Fruit fly (Drosophila melanogaster) Kc167 (cell line): ENCODE measurements around the gene CG7457.

ENCODE experiments used
- Myc ChIP-seq: fragments of >200 bp; optimal IDR thresholded peaks from 2 replicates; lab custom pipeline; 2017; ENCODE audit warnings: missing external identifiers
- Sin3A ChIP-seq: fragments of >200 bp; optimal IDR thresholded peaks from 2 replicates; lab custom pipeline; 2018; ENCODE audit warnings: missing external identifiers
- h ChIP-seq: fragments of >200 bp; optimal IDR thresholded peaks from 3 replicates; lab custom pipeline; 2018; ENCODE audit warnings: missing external identifiers
- insv ChIP-seq: fragments of >200 bp; optimal IDR thresholded peaks from 3 replicates; lab custom pipeline; 2018; ENCODE audit warnings: missing external identifiers
- psq ChIP-seq: fragments of >200 bp; optimal IDR thresholded peaks from 2 replicates; lab custom pipeline; 2017; ENCODE audit warnings: missing external identifiers
- ttk ChIP-seq: sonication (Bioruptor generic); optimal IDR thresholded peaks from 2 replicates; lab custom pipeline; 2017; ENCODE audit warnings: missing external identifiers

The CG7457 gene

DNA sequence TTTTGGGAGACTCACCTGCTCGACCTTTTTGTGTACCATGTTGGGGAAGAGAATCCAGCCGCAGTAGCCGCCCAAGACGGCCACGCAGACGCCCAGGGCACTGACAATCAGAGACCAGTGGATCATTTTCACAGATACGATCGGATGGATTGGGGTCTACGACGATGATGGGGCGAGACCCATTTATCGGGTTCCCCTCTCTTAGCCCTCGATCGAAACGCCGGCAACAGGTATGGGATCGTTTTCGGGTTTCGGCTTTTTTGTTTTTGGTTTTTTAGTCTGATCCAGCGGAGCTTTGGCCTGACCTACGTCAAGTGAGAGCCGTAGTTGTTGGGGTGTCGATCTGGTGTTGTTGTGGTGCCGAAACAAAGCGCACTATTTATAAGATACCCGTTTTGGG is 15.7 kb upstream of the CG7457 start:
- TF ChIP-seq Myc (lab: Kevin White, UChicago), result no peak
- TF ChIP-seq h (lab: Kevin White, UChicago), result no peak
- no peak for TF ChIP-seq ttk (lab: Kevin White, UChicago)
- TF ChIP-seq insv (lab: Kevin White, UChicago), result no peak
- TF ChIP-seq psq (lab: Kevin White, UChicago), result no peak
- no peak for TF ChIP-seq Sin3A (lab: Kevin White, UChicago)

DNA sequence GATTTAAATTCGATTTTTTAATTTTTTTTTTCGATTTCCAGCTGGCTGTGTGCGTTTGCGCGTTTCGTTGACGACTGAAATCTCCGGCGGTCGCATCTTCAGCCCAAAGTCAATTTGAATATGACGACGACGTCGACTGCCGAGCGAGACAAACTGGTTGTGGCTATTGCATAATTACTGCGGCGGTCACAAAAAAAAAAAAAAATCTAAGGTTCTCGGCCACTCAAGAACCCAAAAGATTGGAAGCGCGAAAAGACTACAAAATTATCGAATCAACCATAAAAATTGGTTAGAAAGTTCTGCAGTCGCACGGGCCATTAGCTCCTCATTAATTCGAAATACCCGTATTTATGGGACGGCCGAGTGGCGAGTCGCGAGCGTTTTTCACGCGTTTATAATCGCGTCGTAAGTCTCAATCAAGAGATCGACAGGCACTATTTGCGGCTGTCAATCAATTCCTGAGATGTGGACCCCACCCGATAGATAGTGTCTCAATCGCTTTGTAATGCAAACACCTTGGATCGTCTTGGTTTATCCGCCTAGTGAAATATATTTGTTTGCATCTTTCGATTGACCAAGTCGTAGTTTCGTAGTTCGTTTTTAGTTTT is 6.0 kb upstream of the CG7457 start, which contains the start of gene CG8492:
Gene CG8492, minus strand, starts transcription at position 51 of the 608 bp plus-strand sequence.
- TF ChIP-seq Sin3A (lab: Kevin White, UChicago), result no peak
- no peak for TF ChIP-seq h (lab: Kevin White, UChicago)
- TF ChIP-seq ttk (lab: Kevin White, UChicago), result no peak
- no peak for TF ChIP-seq psq (lab: Kevin White, UChicago)
- no peak for TF ChIP-seq insv (lab: Kevin White, UChicago)
- no peak for TF ChIP-seq Myc (lab: Kevin White, UChicago)

DNA sequence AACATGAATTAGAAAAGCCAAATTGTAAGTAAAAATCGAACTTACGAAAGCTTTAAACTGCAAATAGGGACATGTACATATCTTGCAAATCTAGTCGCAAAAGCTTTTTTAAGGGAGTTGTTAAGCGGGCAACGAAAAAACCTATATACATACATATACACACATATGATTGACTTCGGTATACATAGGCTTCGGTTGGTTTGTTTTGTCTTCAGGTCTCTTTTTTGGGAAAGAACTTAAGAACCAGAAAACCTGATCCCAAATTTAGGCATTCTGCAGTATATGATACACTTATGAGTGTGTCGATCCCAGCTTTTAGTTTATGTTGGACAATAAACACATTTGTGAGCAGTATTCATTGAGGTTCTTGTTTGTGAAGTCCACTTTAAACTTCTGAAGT is 417 bp upstream of the CG7457 start:
- TF ChIP-seq Myc (lab: Kevin White, UChicago) (no peak), Sin3A (lab: Kevin White, UChicago) (no peak), ttk (lab: Kevin White, UChicago) (no peak), psq (lab: Kevin White, UChicago) (no peak), h (lab: Kevin White, UChicago) (no peak), insv (lab: Kevin White, UChicago) (no peak)

DNA sequence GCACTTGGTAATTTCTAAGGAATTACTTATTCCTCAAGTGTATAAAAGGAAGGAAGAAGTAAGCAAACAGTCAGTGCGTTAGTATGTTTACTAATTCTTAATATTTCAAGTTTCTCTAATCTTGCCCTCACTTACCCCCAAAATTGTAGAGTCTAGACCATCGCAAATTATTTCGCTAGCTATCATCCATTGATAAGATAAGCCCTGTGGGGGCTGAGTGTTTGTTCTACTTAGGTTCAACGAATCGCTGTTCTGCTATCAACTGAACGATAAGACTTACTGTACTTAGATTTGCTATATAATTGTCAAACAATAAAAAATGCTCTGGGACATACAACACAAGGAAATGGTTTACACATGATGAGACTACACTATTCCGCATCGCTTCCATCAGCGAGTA is 4.7 kb downstream of the CG7457 start:
- TF ChIP-seq Sin3A (lab: Kevin White, UChicago) (no peak), insv (lab: Kevin White, UChicago) (no peak), Myc (lab: Kevin White, UChicago) (no peak)

DNA sequence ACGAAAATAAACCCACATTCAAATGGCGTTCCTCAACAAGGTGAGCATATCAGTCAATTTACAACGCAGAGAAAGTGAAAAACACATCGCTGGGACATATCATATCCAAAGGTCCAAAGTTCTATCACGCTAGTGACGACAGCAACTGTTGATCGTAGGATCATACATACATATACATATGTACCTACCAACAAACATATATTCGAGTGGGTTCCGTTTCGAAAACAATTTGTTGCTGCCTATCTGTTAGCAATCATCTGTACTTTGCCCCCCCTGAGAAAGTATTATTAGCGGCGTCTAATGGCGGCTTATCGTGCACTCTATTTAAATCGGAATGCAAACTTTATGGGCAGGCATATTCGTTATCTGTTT is 6.9 kb downstream of the CG7457 start:
- TF ChIP-seq ttk (lab: Kevin White, UChicago) (no peak), psq (lab: Kevin White, UChicago) (no peak), Sin3A (lab: Kevin White, UChicago) (no peak), Myc (lab: Kevin White, UChicago) (no peak)

DNA sequence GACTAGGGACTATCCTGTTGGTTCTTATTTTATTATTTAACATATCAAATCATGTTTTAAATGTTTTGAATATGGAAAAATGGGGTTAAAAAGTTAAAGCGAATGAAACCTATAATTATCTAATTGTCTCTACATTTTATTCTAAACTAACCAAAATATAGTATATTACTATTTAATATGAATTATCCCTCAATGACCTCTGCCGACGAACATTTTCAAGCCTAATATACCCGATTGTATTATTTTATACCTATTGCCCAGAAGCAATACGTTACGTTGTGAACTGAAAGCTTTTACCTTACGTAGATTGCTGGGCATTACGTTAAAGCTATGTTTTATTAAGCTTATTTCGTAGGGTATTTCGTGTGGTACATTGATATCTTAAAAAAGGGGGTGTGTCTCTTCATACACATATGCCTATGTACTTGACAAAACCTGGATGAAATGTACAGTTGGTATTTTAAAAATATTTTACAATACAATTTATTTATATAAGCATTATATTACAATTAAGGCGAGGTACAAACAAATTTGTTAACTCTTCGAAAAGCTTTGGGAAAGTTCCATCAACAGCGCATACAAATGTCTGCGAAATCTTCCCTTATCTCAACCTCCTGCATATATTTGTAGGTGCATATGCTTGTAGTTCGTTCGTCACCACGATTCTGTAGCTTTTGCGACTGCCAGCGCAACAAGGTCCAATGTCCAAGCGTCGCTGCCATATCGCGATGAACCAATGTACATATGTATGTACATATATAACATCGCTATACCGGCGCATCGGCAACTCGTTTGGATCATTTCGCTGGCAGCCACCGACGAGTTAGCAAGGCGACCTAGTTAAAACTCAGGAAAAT is 7.5 kb downstream of the CG7457 start, which contains the start of gene Mcad:
Gene Mcad, plus strand, starts transcription at position 790 of the 857 bp plus-strand sequence.
- no peak for TF ChIP-seq h (lab: Kevin White, UChicago)
- TF ChIP-seq insv (lab: Kevin White, UChicago), result no peak
- TF ChIP-seq Sin3A (lab: Kevin White, UChicago), result no peak
- no peak for TF ChIP-seq ttk (lab: Kevin White, UChicago)
- no peak for TF ChIP-seq psq (lab: Kevin White, UChicago)
- TF ChIP-seq Myc (lab: Kevin White, UChicago), result no peak

DNA sequence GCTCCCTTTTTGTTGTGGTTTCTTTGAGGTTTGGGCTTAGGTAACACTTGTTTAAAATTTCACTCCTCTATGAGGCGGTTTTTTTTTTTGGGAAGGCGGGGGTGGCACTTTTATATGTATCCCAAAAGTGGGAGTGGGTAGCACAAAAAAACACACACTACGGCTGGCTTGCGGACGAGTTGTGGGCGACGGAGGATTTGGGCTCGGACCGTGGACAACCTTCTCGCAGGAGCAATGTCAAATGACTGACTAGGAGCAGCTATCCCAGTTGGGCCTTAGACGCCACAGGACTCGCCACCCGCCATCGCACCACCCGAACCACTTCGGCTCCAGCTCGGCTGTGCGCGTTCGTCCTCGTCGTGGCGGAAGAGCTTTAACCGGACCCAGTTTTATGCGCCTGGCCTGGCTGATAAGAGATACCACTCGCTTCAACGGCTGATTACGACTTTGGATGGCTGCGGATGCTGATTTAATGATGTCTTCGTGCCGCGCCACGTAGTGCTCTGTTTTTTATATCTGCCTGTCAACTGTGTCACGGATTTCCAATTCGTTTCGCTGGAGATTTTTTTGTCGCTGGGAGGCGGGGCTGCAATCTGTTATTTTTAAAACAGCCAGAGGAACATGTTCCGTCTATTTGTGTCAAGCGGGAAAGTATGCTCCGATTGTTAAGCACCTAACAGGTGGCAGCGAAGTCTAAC is 8.3 kb downstream of the CG7457 start, which contains the start of gene Ank2:
Gene Ank2, minus strand, starts transcription at position 533 of the 698 bp plus-strand sequence.
- TF ChIP-seq h (lab: Kevin White, UChicago) (no peak), ttk (lab: Kevin White, UChicago) (no peak), insv (lab: Kevin White, UChicago) (no peak), psq (lab: Kevin White, UChicago) (no peak), Myc (lab: Kevin White, UChicago) (no peak), Sin3A (lab: Kevin White, UChicago) (no peak)

DNA sequence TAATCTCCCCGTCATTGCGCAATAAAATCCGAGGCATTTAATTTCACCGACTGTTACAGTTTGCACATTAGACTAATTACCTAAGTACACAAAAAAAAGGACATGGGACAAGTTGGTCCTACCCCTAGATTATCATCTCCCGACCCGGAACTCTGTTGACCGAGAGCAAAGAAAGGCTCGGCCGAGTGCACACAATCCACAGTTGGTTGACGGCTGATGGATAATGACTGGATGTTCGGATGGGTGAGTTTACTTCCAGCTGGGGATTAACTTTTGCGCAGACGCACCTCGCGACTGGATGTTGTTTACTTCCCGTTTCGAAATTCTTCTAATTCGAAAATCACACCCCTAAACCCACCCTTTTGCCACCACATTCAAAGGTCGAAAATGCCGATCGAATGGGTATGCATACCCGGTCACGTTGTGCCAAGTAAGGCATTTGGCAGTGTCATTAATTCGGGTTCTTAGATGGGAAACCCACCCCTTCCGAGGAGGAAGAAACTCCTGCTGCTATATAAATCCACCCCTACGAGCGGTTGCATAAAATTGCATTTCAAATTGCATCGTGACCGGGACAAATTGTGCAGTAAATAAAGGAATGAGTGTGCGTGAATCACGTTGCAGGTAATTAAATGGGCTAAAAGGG is 11.8 kb downstream of the CG7457 start:
- no peak for TF ChIP-seq Sin3A (lab: Kevin White, UChicago)
- TF ChIP-seq Myc (lab: Kevin White, UChicago), result no peak
- TF ChIP-seq psq (lab: Kevin White, UChicago), result no peak
- no peak for TF ChIP-seq insv (lab: Kevin White, UChicago)
- TF ChIP-seq ttk (lab: Kevin White, UChicago), result no peak
- TF ChIP-seq h (lab: Kevin White, UChicago), result no peak

DNA sequence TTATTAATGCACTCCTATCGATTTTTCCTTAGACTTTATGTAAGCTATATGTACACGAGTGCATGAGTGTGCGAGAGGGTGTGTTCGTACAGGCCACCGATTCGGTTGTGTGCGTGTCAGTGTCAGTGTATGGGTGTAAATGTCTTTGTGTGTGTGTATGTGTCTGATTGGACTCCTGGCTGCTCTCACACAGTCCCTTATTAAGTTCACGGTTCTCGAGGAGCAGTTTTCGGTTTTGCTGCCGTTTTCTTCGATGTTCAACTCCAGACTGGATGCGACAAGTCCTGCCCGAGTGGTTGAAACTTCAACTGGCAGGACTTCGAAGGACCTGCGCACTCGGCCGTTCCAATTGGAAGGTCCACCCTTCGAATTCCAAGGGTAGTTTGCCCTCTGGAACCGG is 12.9 kb downstream of the CG7457 start:
- TF ChIP-seq psq (lab: Kevin White, UChicago) (no peak), Myc (lab: Kevin White, UChicago) (no peak), Sin3A (lab: Kevin White, UChicago) (no peak), h (lab: Kevin White, UChicago) (no peak), insv (lab: Kevin White, UChicago) (no peak), ttk (lab: Kevin White, UChicago) (no peak)

DNA sequence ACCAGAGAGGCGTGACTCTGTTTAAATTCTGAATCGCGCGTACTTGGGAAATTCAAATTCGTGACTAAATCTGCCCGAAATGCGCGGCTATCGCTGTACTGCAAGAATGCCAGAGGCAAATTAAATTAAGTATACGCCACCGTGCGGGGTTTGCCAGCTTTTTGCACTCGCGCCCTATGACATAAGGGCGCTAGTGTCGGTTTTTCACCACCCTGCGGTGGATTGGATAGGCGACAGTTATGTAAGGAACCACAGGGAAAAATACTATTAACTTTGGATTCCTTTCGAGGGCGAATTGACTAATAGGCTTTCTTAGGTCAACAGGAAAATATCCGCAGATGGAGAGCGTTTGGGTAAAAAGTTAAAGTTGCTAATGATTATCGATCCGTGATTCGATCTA is 30.7 kb downstream of the CG7457 start, which contains the start of gene CG44195:
Gene CG44195, minus strand, starts transcription at position 101 of the 400 bp plus-strand sequence.
- TF ChIP-seq ttk (lab: Kevin White, UChicago), result no peak
- no peak for TF ChIP-seq h (lab: Kevin White, UChicago)
- TF ChIP-seq Sin3A (lab: Kevin White, UChicago), result no peak
- TF ChIP-seq insv (lab: Kevin White, UChicago), result no peak
- no peak for TF ChIP-seq Myc (lab: Kevin White, UChicago)
- no peak for TF ChIP-seq psq (lab: Kevin White, UChicago)
